Worm (Caenorhabditis elegans): ENCODE data around the gene tsp-17.

- no peak for TF ChIP-seq aha-1 (tag)
- TF ChIP-seq skn-1 (tag; optimal IDR thresholded peaks at IDR 0.05) = no peak
- no peak for TF ChIP-seq duxl-1 (tag; optimal IDR thresholded peaks at IDR 0.05; ENCODE audit: poor library complexity)
- no peak for TF ChIP-seq zip-2 (tag; optimal IDR thresholded peaks at IDR 0.05)
- no peak for TF ChIP-seq zfp-3 (GFP tag; conservative IDR thresholded peaks at IDR 0.05)
- no peak for TF ChIP-seq nhr-237 (tag; optimal IDR thresholded peaks at IDR 0.05)
- TF ChIP-seq lin-15B (tag; optimal IDR thresholded peaks at IDR 0.05) = no peak
- TF ChIP-seq fkh-10 (GFP tag; optimal IDR thresholded peaks at IDR 0.05) = no peak
- TF ChIP-seq zag-1 (tag; optimal IDR thresholded peaks at IDR 0.05) = no peak
- no peak for TF ChIP-seq lin-29 (GFP tag; IDR thresholded peaks at IDR 0.05)
- no peak for TF ChIP-seq daf-8 (GFP tag; IDR thresholded peaks at IDR 0.05)
- no peak for TF ChIP-seq daf-12 (tag; optimal IDR thresholded peaks at IDR 0.05)
- no peak for TF ChIP-seq unc-130 (GFP tag; optimal IDR thresholded peaks at IDR 0.05)
Measured at ce11 chrX:3644796-3645195, 36.2 kb upstream of the tsp-17 start, which contains the start of gene tmem-24.
